Fruit fly (Drosophila melanogaster) whole organism, prepupa: ENCODE data around the gene CG12278.

Experiments used
- CG6808 ChIP-seq: fragments of 200-800 bp; sonication (Bioruptor generic); optimal IDR thresholded peaks from 3 replicates; lab custom pipeline; 2017; ENCODE audit warnings: missing biosample characterization, missing genetic modification characterization, mild to moderate bottlenecking, moderate library complexity, missing genetic modification reagents
- CG8119 ChIP-seq: fragments of 200-800 bp; sonication (Bioruptor generic); IDR thresholded peaks from 3 replicates; pipeline ENCODE4 v1.3.6; 2022; ENCODE audit warnings: missing biosample characterization, missing genetic modification characterization
- Ets21C ChIP-seq: fragments of 200-800 bp; sonication (Bioruptor generic); optimal IDR thresholded peaks from 3 replicates; lab custom pipeline; 2016; ENCODE audit warnings: missing biosample characterization, missing genetic modification characterization
- net ChIP-seq: fragments of 200-800 bp; sonication (Bioruptor generic); optimal IDR thresholded peaks from 3 replicates; lab custom pipeline; 2016; ENCODE audit warnings: missing biosample characterization, missing genetic modification characterization

dm6 chr3R:21048729-21049128, 4.9 kb downstream of the CG12278 start, which contains the start of gene CG7079:
- TF ChIP-seq net: no peak
- TF ChIP-seq Ets21C (GFP tag; lab: Kevin White, UChicago): no peak
- TF ChIP-seq CG8119 (GFP tag; lab: Robert Waterston, UW): no peak
- no peak for TF ChIP-seq CG6808
